Worm (Caenorhabditis elegans) whole organism, late embryonic: Measurements from ENCODE around the gene Y54G9A.5.

Experiments
- C08G9.2 ChIP-seq: sonication (generic microtip); optimal IDR thresholded peaks from 2 replicates; lab custom pipeline; 2016; ENCODE audit warnings: mild to moderate bottlenecking, missing genetic modification characterization, moderate library complexity, missing compliant biosample characterization
- C38D4.7 ChIP-seq: fragments of 200-800 bp; sonication (Bioruptor generic); optimal IDR thresholded peaks from 2 replicates; lab custom pipeline; 2018; ENCODE audit warnings: mild to moderate bottlenecking, missing genetic modification characterization, moderate library complexity, missing compliant biosample characterization
- F13H6.1 ChIP-seq: sonication (generic microtip); optimal IDR thresholded peaks from 2 replicates; lab custom pipeline; 2016; ENCODE audit warnings: missing genetic modification characterization, missing compliant biosample characterization
- K02D7.2 ChIP-seq: sonication (generic microtip); optimal IDR thresholded peaks from 2 replicates; lab custom pipeline; 2017; ENCODE audit warnings: mild to moderate bottlenecking, missing genetic modification characterization, missing compliant biosample characterization
- K09A11.1 ChIP-seq: sonication (generic microtip); optimal IDR thresholded peaks from 2 replicates; lab custom pipeline; 2017; ENCODE audit warnings: antibody characterized with exemption, mild to moderate bottlenecking, missing genetic modification characterization, missing compliant biosample characterization; ENCODE audit not compliant: insufficient read depth
- ahr-1 ChIP-seq: sonication (generic microtip); optimal IDR thresholded peaks from 2 replicates; lab custom pipeline; 2016; ENCODE audit warnings: missing genetic modification characterization, missing compliant biosample characterization
- ceh-18 ChIP-seq: sonication (generic microtip); optimal IDR thresholded peaks from 2 replicates; lab custom pipeline; 2016; ENCODE audit warnings: missing genetic modification characterization, missing compliant biosample characterization
- ceh-19 ChIP-seq: fragments of 200-800 bp; sonication (Bioruptor generic); optimal IDR thresholded peaks from 2 replicates; lab custom pipeline; 2018; ENCODE audit warnings: mild to moderate bottlenecking, missing genetic modification characterization, missing compliant biosample characterization
- ceh-22 ChIP-seq: sonication (generic microtip); optimal IDR thresholded peaks from 2 replicates; lab custom pipeline; 2017; ENCODE audit warnings: missing biosample characterization, missing genetic modification characterization
- ceh-31 ChIP-seq: sonication (generic microtip); optimal IDR thresholded peaks from 2 replicates; lab custom pipeline; 2016; ENCODE audit warnings: missing genetic modification characterization, missing compliant biosample characterization
- ceh-48 ChIP-seq: sonication (generic microtip); optimal IDR thresholded peaks from 2 replicates; lab custom pipeline; 2016; ENCODE audit warnings: missing genetic modification characterization, inconsistent platforms, missing compliant biosample characterization
- ceh-6 ChIP-seq: fragments of 200-800 bp; sonication (Bioruptor generic); optimal IDR thresholded peaks from 2 replicates; lab custom pipeline; 2018; ENCODE audit warnings: mild to moderate bottlenecking, missing genetic modification characterization, missing compliant biosample characterization
- ceh-9 ChIP-seq: sonication (generic microtip); optimal IDR thresholded peaks from 2 replicates; lab custom pipeline; 2016; ENCODE audit warnings: mild to moderate bottlenecking, missing genetic modification characterization, inconsistent platforms, missing compliant biosample characterization
- che-1 ChIP-seq: sonication (generic microtip); optimal IDR thresholded peaks from 2 replicates; lab custom pipeline; 2016; ENCODE audit warnings: mild to moderate bottlenecking, missing genetic modification characterization, missing compliant biosample characterization
- dmd-4 ChIP-seq: sonication (generic microtip); optimal IDR thresholded peaks from 2 replicates; lab custom pipeline; 2016; ENCODE audit warnings: borderline replicate concordance, missing genetic modification characterization, missing compliant biosample characterization
- dve-1 ChIP-seq: sonication (generic microtip); optimal IDR thresholded peaks from 2 replicates; lab custom pipeline; 2017; ENCODE audit warnings: antibody characterized with exemption, mild to moderate bottlenecking, missing genetic modification characterization, missing compliant biosample characterization
- elt-2 ChIP-seq: sonication (generic microtip); optimal IDR thresholded peaks from 2 replicates; lab custom pipeline; 2016; ENCODE audit warnings: missing genetic modification reagents, missing genetic modification characterization, missing compliant biosample characterization
- ets-4 ChIP-seq: sonication (generic microtip); optimal IDR thresholded peaks from 2 replicates; lab custom pipeline; 2016; ENCODE audit warnings: missing genetic modification characterization, missing compliant biosample characterization
- eyg-1 ChIP-seq: sonication (generic microtip); optimal IDR thresholded peaks from 2 replicates; lab custom pipeline; 2016; ENCODE audit warnings: missing genotype, missing genetic modification characterization, missing compliant biosample characterization
- hlh-13 ChIP-seq: fragments of 200-800 bp; sonication (Bioruptor generic); optimal IDR thresholded peaks from 2 replicates; lab custom pipeline; 2018; ENCODE audit warnings: mild to moderate bottlenecking, missing genetic modification characterization, missing compliant biosample characterization
- hlh-15 ChIP-seq: sonication (generic microtip); optimal IDR thresholded peaks from 2 replicates; lab custom pipeline; 2016; ENCODE audit warnings: missing genetic modification characterization, missing compliant biosample characterization
- hlh-30 ChIP-seq: sonication (generic microtip); optimal IDR thresholded peaks from 2 replicates; lab custom pipeline; 2017; ENCODE audit warnings: antibody characterized with exemption, missing genetic modification characterization, missing compliant biosample characterization; ENCODE audit not compliant: insufficient read depth
- lim-6 ChIP-seq: sonication (generic microtip); optimal IDR thresholded peaks from 2 replicates; lab custom pipeline; 2016; ENCODE audit warnings: missing genetic modification characterization, missing compliant biosample characterization
- madf-2 ChIP-seq: sonication (generic microtip); optimal IDR thresholded peaks from 2 replicates; lab custom pipeline; 2017; ENCODE audit warnings: missing genetic modification characterization, missing compliant biosample characterization
- mec-3 ChIP-seq: sonication (generic microtip); optimal IDR thresholded peaks from 2 replicates; lab custom pipeline; 2016; ENCODE audit warnings: borderline replicate concordance, missing genetic modification characterization, missing compliant biosample characterization
- nfya-1 ChIP-seq: sonication (generic microtip); optimal IDR thresholded peaks from 2 replicates; lab custom pipeline; 2017; ENCODE audit warnings: missing genetic modification characterization, mild to moderate bottlenecking, missing compliant biosample characterization, antibody characterized with exemption, moderate library complexity
- nhr-11 ChIP-seq: fragments of 150-350 bp; optimal IDR thresholded peaks from 2 replicates; lab custom pipeline; 2014; ENCODE audit warnings: missing biosample characterization, missing genetic modification characterization
- nhr-232 ChIP-seq: sonication (generic microtip); optimal IDR thresholded peaks from 2 replicates; lab custom pipeline; 2016; ENCODE audit warnings: missing genetic modification characterization, missing compliant biosample characterization
- pag-3 ChIP-seq: sonication (generic microtip); optimal IDR thresholded peaks from 2 replicates; lab custom pipeline; 2016; ENCODE audit warnings: missing compliant biosample characterization, missing genetic modification characterization, borderline replicate concordance
- pax-1 ChIP-seq: fragments of 150-350 bp; optimal IDR thresholded peaks from 2 replicates; lab custom pipeline; 2014; ENCODE audit warnings: missing biosample characterization, missing genetic modification characterization
- pha-4 ChIP-seq: fragments of 150-350 bp; optimal IDR thresholded peaks from 2 replicates; lab custom pipeline; 2018; ENCODE audit warnings: missing biosample characterization, missing genetic modification reagents, missing genetic modification characterization
- rnt-1 ChIP-seq: sonication (generic microtip); optimal IDR thresholded peaks from 2 replicates; lab custom pipeline; 2016; ENCODE audit warnings: missing genetic modification characterization, missing compliant biosample characterization
- sox-2 ChIP-seq: fragments of 200-800 bp; sonication (Bioruptor generic); IDR thresholded peaks from 2 replicates; pipeline ENCODE4 v1.3.6; 2022; ENCODE audit warnings: missing genetic modification reagents, missing genetic modification characterization, missing compliant biosample characterization
- sox-4 ChIP-seq: sonication (generic microtip); optimal IDR thresholded peaks from 2 replicates; lab custom pipeline; 2017; ENCODE audit warnings: mild to moderate bottlenecking, missing genetic modification characterization, inconsistent platforms, missing compliant biosample characterization
- unc-55 ChIP-seq: sonication (generic microtip); optimal IDR thresholded peaks from 2 replicates; lab custom pipeline; 2017; ENCODE audit warnings: missing biosample characterization, missing genetic modification reagents, missing genetic modification characterization
- unc-86 ChIP-seq: sonication (generic microtip); optimal IDR thresholded peaks from 2 replicates; lab custom pipeline; 2016; ENCODE audit warnings: missing genetic modification characterization, missing compliant biosample characterization

Y54G9A.5 gene

DNA sequence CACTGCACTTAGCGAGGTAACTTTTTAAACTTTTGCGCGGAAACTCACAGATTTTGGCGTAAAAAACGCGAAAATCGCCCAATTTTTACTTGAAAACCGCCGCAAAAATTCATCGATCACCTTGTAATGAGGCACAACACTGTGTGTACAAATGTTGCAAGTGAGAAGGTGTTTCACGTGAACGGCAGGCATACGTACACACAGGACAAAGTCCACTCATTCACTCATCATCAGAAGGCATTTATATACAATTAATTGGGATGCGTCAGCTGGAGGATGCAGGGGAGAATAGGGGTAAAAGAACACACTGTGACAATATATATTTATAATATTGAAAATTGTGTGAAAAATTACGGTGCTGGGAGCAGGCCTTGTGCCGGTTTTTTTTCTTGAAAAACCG, 14.1 kb downstream of the Y54G9A.5 start:
- TF ChIP-seq elt-2 (tag; lab: Kevin White, UChicago) (peak; percentile 2), nhr-11 (tag; lab: Kevin White, UChicago) (no peak), dmd-4 (tag; lab: Kevin White, UChicago) (no peak), ahr-1 (no peak), ceh-6 (no peak), ets-4 (no peak), ceh-48 (no peak), che-1 (no peak), ceh-22 (tag; lab: Kevin White, UChicago) (no peak), hlh-15 (tag; lab: Kevin White, UChicago) (no peak), pha-4 (tag; lab: Kevin White, UChicago) (no peak), ceh-31 (tag; lab: Kevin White, UChicago) (no peak), unc-86 (no peak), pax-1 (tag; lab: Kevin White, UChicago) (no peak), unc-55 (GFP tag; lab: Kevin White, UChicago) (peak; percentile 25), K02D7.2 (no peak), K09A11.1 (tag; lab: Kevin White, UChicago) (no peak), F13H6.1 (tag; lab: Kevin White, UChicago) (no peak)

ce11 chrII:13737751-13738525, 15.1 kb downstream of the Y54G9A.5 start:
- TF ChIP-seq eyg-1 (tag; lab: Kevin White, UChicago) (no peak), sox-2 (GFP tag; lab: Robert Waterston, UW) (no peak), che-1 (no peak), hlh-30 (tag; lab: Kevin White, UChicago) (peak; percentile 74), ceh-31 (tag; lab: Kevin White, UChicago) (peak; percentile 3), mec-3 (tag; lab: Kevin White, UChicago) (no peak), nhr-232 (no peak), K09A11.1 (tag; lab: Kevin White, UChicago) (no peak), C08G9.2 (no peak), rnt-1 (peak; percentile 71), elt-2 (tag; lab: Kevin White, UChicago) (peak; percentile 25)

DNA sequence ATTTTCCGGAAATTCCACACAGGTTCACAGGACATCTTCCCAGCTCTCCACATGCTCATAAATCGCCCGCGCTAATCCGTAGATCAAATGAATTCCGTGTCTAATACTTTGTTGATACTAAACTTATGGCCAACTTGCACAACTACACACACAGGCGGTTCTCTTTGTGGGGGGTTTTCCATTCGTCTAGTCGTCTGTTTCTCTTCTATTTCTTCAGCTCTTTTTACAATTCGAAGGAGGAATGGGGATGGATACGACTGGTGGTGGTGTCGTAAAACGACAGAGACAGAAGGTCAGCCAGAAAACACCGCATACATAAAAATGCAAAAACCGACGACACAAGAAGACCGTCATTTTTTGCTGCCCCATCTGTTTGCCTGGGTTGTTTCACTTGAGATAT, 16.6 kb downstream of the Y54G9A.5 start:
- TF ChIP-seq ahr-1 (no peak), sox-4 (tag; lab: Kevin White, UChicago) (no peak), ceh-19 (GFP tag; lab: Kevin White, UChicago) (no peak), nfya-1 (tag; lab: Kevin White, UChicago) (peak; percentile 29), ceh-31 (tag; lab: Kevin White, UChicago) (no peak), pax-1 (tag; lab: Kevin White, UChicago) (peak; percentile 79)

DNA sequence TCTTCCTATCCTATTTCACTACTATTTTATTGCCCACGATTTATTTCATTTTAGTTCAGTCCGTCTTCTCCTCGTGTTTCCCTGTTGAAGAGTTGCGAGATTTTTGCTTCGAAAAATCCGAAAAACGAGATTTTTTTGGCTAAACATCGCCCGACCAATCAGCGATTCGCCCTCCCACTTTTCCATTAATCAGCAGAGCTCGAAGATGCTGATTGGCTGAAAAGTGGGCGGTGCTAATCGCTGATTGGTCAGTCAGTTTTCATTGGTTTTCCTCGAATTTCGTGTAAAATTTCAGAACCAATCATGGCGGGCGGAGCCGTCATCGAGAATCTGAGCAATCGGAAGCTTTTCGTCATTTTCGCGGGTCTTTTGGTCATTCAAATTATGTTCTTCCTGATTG, 18.6 kb downstream of the Y54G9A.5 start, which contains the start of gene mig-14:
Gene mig-14, plus strand, starts transcription at position 290 of the 400 bp plus-strand sequence.
- TF ChIP-seq nhr-232 (no peak), nfya-1 (tag; lab: Kevin White, UChicago) (peak; percentile 99)

DNA sequence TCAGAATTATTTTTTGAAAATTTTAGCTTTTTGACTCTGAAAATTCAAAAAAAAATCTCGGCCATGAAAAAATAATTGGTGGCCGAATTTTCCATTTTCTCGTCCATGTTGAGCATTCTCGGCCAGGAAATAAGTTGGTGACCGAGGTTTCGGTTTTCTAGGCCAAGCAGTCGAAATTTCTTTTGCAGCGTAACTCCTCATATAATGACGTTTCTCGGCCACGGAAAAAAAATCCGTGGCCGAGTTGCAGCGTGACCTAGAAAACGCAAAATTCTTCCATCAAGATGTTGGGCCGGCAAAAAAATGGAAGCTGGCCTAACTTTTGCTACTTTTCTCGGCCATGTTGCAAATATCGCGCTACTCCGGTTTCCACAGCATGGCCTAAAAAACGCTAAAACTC, 27.3 kb downstream of the Y54G9A.5 start:
- TF ChIP-seq dmd-4 (tag; lab: Kevin White, UChicago) (no peak), eyg-1 (tag; lab: Kevin White, UChicago) (no peak), ceh-6 (no peak), lim-6 (tag; lab: Kevin White, UChicago) (no peak), pag-3 (tag; lab: Kevin White, UChicago) (no peak), ceh-18 (tag; lab: Kevin White, UChicago) (no peak), unc-86 (no peak), dve-1 (no peak), C38D4.7 (GFP tag; lab: Kevin White, UChicago) (no peak), hlh-13 (GFP tag; lab: Kevin White, UChicago) (no peak), madf-2 (tag; lab: Kevin White, UChicago) (no peak), ceh-9 (tag; lab: Kevin White, UChicago) (no peak), rnt-1 (no peak), nhr-232 (no peak), sox-2 (GFP tag; lab: Robert Waterston, UW) (no peak)
